Worm (Caenorhabditis elegans): ENCODE measurements around the gene srg-32.

Gene srg-32

ce11 chrV:10560621-10561020, 28.0 kb downstream of the srg-32 start, which contains the start of gene col-152:
TSS of gene col-152 (plus strand) at chrV:10560921.
- TF ChIP-seq lin-26 (GFP tag; IDR thresholded peaks at IDR 0.05) = no peak
- TF ChIP-seq lir-1 (GFP tag; conservative IDR thresholded peaks at IDR 0.05) = no peak
- no peak for TF ChIP-seq attf-5 (GFP tag; optimal IDR thresholded peaks at IDR 0.05)
- no peak for TF ChIP-seq Y53F4B.3 (GFP tag; IDR thresholded peaks at IDR 0.05)

- TF ChIP-seq Y67H2A.10 (GFP tag; conservative IDR thresholded peaks at IDR 0.05) (no peak), F37B4.10 (GFP tag; IDR thresholded peaks at IDR 0.05) (no peak), ceh-27 (GFP tag; optimal IDR thresholded peaks at IDR 0.05) (no peak), F52B5.7 (tag; optimal IDR thresholded peaks at IDR 0.05) (no peak), lin-26 (GFP tag; IDR thresholded peaks at IDR 0.05) (no peak), attf-5 (GFP tag; optimal IDR thresholded peaks at IDR 0.05) (no peak), hlh-12 (tag; optimal IDR thresholded peaks at IDR 0.05) (no peak), ztf-28 (GFP tag; IDR thresholded peaks at IDR 0.05) (no peak), F10E7.11 (tag; optimal IDR thresholded peaks at IDR 0.05) (no peak), let-607 (tag; optimal IDR thresholded peaks at IDR 0.05) (no peak), athp-1 (tag; optimal IDR thresholded peaks at IDR 0.05) (no peak), chd-7 (tag; optimal IDR thresholded peaks at IDR 0.05) (no peak), lir-1 (GFP tag; conservative IDR thresholded peaks at IDR 0.05) (no peak), T07F8.4 (tag; optimal IDR thresholded peaks at IDR 0.05) (no peak), Y79H2A.3 (GFP tag; conservative IDR thresholded peaks at IDR 0.05) (no peak), die-1 (tag; optimal IDR thresholded peaks at IDR 0.05) (no peak), mxl-1 (tag; optimal IDR thresholded peaks at IDR 0.05) (no peak), xnd-1 (tag; optimal IDR thresholded peaks at IDR 0.05) (no peak), pbrm-1 (GFP tag; IDR thresholded peaks at IDR 0.05) (no peak)
Measured at ce11 chrV:10557676-10558075, 30.9 kb downstream of the srg-32 start, which contains the start of gene best-14. TSS of gene best-14 (plus strand) at chrV:10557976.

ce11 chrV:10557094-10557493, 31.5 kb downstream of the srg-32 start:
- TF ChIP-seq efl-1 (GFP tag; optimal IDR thresholded peaks at IDR 0.05) (no peak), zim-3 (tag; optimal IDR thresholded peaks at IDR 0.05) (no peak), F23B12.7 (tag; optimal IDR thresholded peaks at IDR 0.05; ENCODE audit: insufficient read depth) (no peak), nhr-27 (tag; optimal IDR thresholded peaks at IDR 0.05) (no peak), B0019.2 (GFP tag; conservative IDR thresholded peaks at IDR 0.05) (no peak), C06A6.2 (GFP tag; conservative IDR thresholded peaks at IDR 0.05) (no peak), unc-130 (GFP tag; optimal IDR thresholded peaks at IDR 0.05) (no peak), snpc-4 (GFP tag; optimal IDR thresholded peaks at IDR 0.05) (no peak), snpc-4 (tag; optimal IDR thresholded peaks at IDR 0.05) (no peak), zfh-2 (GFP tag; conservative IDR thresholded peaks at IDR 0.05) (no peak), F49E8.2 (tag; optimal IDR thresholded peaks at IDR 0.05; ENCODE audit: insufficient read depth) (no peak), Y67H2A.10 (GFP tag; conservative IDR thresholded peaks at IDR 0.05) (no peak), mel-28 (tag; optimal IDR thresholded peaks at IDR 0.05; ENCODE audit: borderline replicate concordance) (no peak), let-607 (tag; optimal IDR thresholded peaks at IDR 0.05) (no peak), ceh-58 (GFP tag; IDR thresholded peaks at IDR 0.05) (no peak), hrde-1 (tag; optimal IDR thresholded peaks at IDR 0.05; ENCODE audit: borderline replicate concordance) (no peak)

- TF ChIP-seq dpl-1 (GFP tag; optimal IDR thresholded peaks at IDR 0.05) (no peak), snpc-3.4 (tag; optimal IDR thresholded peaks at IDR 0.05) (no peak), B0336.3 (GFP tag; IDR thresholded peaks at IDR 0.05) (no peak), B0261.1 (tag; optimal IDR thresholded peaks at IDR 0.05) (no peak), somi-1 (GFP tag; optimal IDR thresholded peaks at IDR 0.05) (no peak), F49E8.2 (tag; optimal IDR thresholded peaks at IDR 0.05; ENCODE audit: insufficient read depth) (no peak), Y79H2A.3 (GFP tag; conservative IDR thresholded peaks at IDR 0.05) (no peak), snpc-4 (GFP tag; optimal IDR thresholded peaks at IDR 0.05) (no peak), snpc-4 (tag; optimal IDR thresholded peaks at IDR 0.05) (no peak), nfyb-1 (GFP tag; IDR thresholded peaks at IDR 0.05) (no peak), bed-1 (GFP tag; IDR thresholded peaks at IDR 0.05) (no peak), ztf-18 (tag; optimal IDR thresholded peaks at IDR 0.05) (no peak), atf-7 (tag; optimal IDR thresholded peaks at IDR 0.05) (no peak), egl-44 (GFP tag; IDR thresholded peaks at IDR 0.05) (no peak), C17E4.6 (GFP tag; IDR thresholded peaks at IDR 0.05) (no peak), F23B12.7 (tag; optimal IDR thresholded peaks at IDR 0.05; ENCODE audit: insufficient read depth) (no peak)
Measured at ce11 chrV:10556362-10556761, 32.2 kb downstream of the srg-32 start.
